Fruit fly (Drosophila melanogaster) whole organism, embryonic: Measurements from ENCODE around the gene CG1632.

Experiments used
- B-H2 ChIP-seq: fragments of 200-800 bp; sonication (Bioruptor generic); optimal IDR thresholded peaks from 2 replicates; lab custom pipeline; 2018; ENCODE audit warnings: missing biosample characterization, mild to moderate bottlenecking, missing genetic modification characterization
- CG18262 ChIP-seq: fragments of 200-800 bp; optimal IDR thresholded peaks from 3 replicates; lab custom pipeline; 2019; ENCODE audit warnings: missing biosample characterization, mild to moderate bottlenecking, missing genetic modification characterization, moderate library complexity
- CG31441 ChIP-seq: fragments of 200-800 bp; sonication (Bioruptor generic); IDR thresholded peaks from 2 replicates; pipeline ENCODE4 v1.3.6; 2022; ENCODE audit warnings: missing biosample characterization, missing genetic modification characterization
- CG7745 ChIP-seq: fragments of 200-800 bp; sonication (Bioruptor generic); optimal IDR thresholded peaks from 2 replicates; lab custom pipeline; 2018; ENCODE audit warnings: missing biosample characterization, mild to moderate bottlenecking, missing genetic modification characterization, moderate library complexity
- CG8478 ChIP-seq: fragments of >200 bp; optimal IDR thresholded peaks from 2 replicates; lab custom pipeline; 2018
- CTCF ChIP-seq: fragments of 200-800 bp; sonication (Bioruptor generic); optimal IDR thresholded peaks from 2 replicates; lab custom pipeline; 2017; ENCODE audit warnings: missing biosample characterization, mild to moderate bottlenecking, missing genetic modification characterization, moderate library complexity
- D19B ChIP-seq: fragments of 200-800 bp; sonication (Bioruptor generic); optimal IDR thresholded peaks from 2 replicates; lab custom pipeline; 2017; ENCODE audit warnings: missing biosample characterization, mild to moderate bottlenecking, missing genetic modification characterization
- MTF-1 ChIP-seq: fragments of 200-800 bp; sonication (Bioruptor generic); optimal IDR thresholded peaks from 2 replicates; lab custom pipeline; 2018; ENCODE audit warnings: missing biosample characterization, mild to moderate bottlenecking, missing genetic modification characterization, borderline replicate concordance
- cato ChIP-seq: fragments of 200-800 bp; sonication (Bioruptor generic); optimal IDR thresholded peaks from 2 replicates; lab custom pipeline; 2016; ENCODE audit warnings: missing biosample characterization, missing genetic modification characterization, borderline replicate concordance
- klu ChIP-seq: fragments of 200-800 bp; sonication (Bioruptor generic); IDR thresholded peaks from 2 replicates; pipeline ENCODE4 v1.3.6; 2022; ENCODE audit warnings: missing biosample characterization, missing genetic modification characterization
- nerfin-2 ChIP-seq: fragments of 200-800 bp; sonication (Bioruptor generic); IDR thresholded peaks from 2 replicates; pipeline ENCODE4 v1.3.6; 2022; ENCODE audit warnings: missing biosample characterization, missing genetic modification characterization; ENCODE audit not compliant: partially characterized antibody
- pita ChIP-seq: fragments of 200-800 bp; sonication (Bioruptor generic); optimal IDR thresholded peaks from 2 replicates; lab custom pipeline; 2017; ENCODE audit warnings: missing biosample characterization, mild to moderate bottlenecking, missing genetic modification characterization
- tap ChIP-seq: fragments of 200-800 bp; optimal IDR thresholded peaks from 3 replicates; lab custom pipeline; 2019; ENCODE audit warnings: missing biosample characterization, mild to moderate bottlenecking, missing genetic modification characterization, moderate library complexity
- zfh1 ChIP-seq: fragments of 200-800 bp; sonication (Bioruptor generic); IDR thresholded peaks from 3 replicates; pipeline ENCODE4 v1.3.6; 2022; ENCODE audit warnings: missing biosample characterization, missing genetic modification characterization

- TF ChIP-seq cato (GFP tag; lab: Kevin White, UChicago) (no peak), CTCF (no peak), CG31441 (GFP tag; lab: Robert Waterston, UW) (0 out of 2 replicates have a peak, but pooled peaks have one; percentile 24), MTF-1 (GFP tag; lab: Kevin White, UChicago) (no peak), pita (GFP tag; lab: Kevin White, UChicago) (no peak), nerfin-2 (no peak), klu (GFP tag; lab: Robert Waterston, UW) (no peak), zfh1 (GFP tag; lab: Robert Waterston, UW) (no peak), CG18262 (tag; lab: Kevin White, UChicago) (no peak), tap (tag; lab: Kevin White, UChicago) (no peak), D19B (no peak), B-H2 (GFP tag; lab: Kevin White, UChicago) (no peak), CG7745 (no peak), CG8478 (lab: Kevin White, UChicago) (no peak)
Measured at dm6 chrX:8202724-8203362, 49.6 kb upstream of the CG1632 start.
